Worm (Caenorhabditis elegans) whole organism, midembryonic: ENCODE measurements around the gene mec-12.

ENCODE experiments used
- cog-1 ChIP-seq: sonication (generic microtip); optimal IDR thresholded peaks from 2 replicates; lab custom pipeline; 2016; ENCODE audit warnings: missing genetic modification characterization, missing compliant biosample characterization
- flt-1 ChIP-seq: fragments of 200-800 bp; sonication (Bioruptor generic); IDR thresholded peaks from 2 replicates; pipeline ENCODE4 v1.3.6; 2022; ENCODE audit warnings: missing genetic modification characterization, missing compliant biosample characterization
- klf-2 ChIP-seq: fragments of 200-800 bp; sonication (Bioruptor generic); conservative IDR thresholded peaks from 2 replicates; pipeline ENCODE4 v1.3.6; 2022; ENCODE audit warnings: missing genetic modification reagents, missing genetic modification characterization, missing compliant biosample characterization
- ref-1 ChIP-seq: fragments of 200-800 bp; sonication (Bioruptor generic); conservative IDR thresholded peaks from 2 replicates; pipeline ENCODE4 v1.3.6; 2022; ENCODE audit warnings: missing genetic modification reagents, missing genetic modification characterization, missing compliant biosample characterization
- ztf-23 ChIP-seq: fragments of 200-800 bp; sonication (Bioruptor generic); IDR thresholded peaks from 2 replicates; pipeline ENCODE4 v1.3.6; 2022; ENCODE audit warnings: missing genetic modification reagents, missing genetic modification characterization, missing compliant biosample characterization
- ztf-29 ChIP-seq: fragments of 200-800 bp; sonication (Bioruptor generic); IDR thresholded peaks from 2 replicates; pipeline ENCODE4 v1.3.6; 2022; ENCODE audit warnings: missing genetic modification reagents, missing genetic modification characterization, missing compliant biosample characterization

DNA sequence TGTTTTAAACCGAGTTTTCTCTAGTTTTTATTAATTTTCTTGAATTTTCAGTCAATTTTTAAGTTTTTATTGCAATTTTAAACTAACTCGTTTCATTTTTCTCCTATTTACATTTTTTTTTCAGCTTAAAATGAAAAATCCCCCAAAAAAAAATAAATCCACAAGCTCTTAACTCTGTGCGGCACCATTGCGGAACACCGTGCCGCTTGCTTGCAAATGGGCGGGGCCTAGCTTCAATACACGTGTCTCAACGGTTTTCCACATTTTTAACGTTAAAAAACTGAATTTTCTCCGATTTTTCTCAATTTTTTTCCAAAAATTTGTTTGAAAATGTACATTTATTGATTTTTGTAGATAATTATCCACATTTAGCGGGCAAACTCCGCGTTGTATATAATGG lies 36.0 kb upstream of the mec-12 start, which contains the start of gene R148.3:
- peak; percentile 80 for TF ChIP-seq klf-2
- TF ChIP-seq flt-1 (GFP tag; lab: Robert Waterston, UW), result peak; percentile 86
- TF ChIP-seq ztf-29 (GFP tag; lab: Robert Waterston, UW), result peak; percentile 78
- peak; percentile 92 for TF ChIP-seq ztf-23 (GFP tag; lab: Robert Waterston, UW)
- peak; percentile 64; the same call in 1 of the 2 replicates for TF ChIP-seq ref-1
- peak; percentile 49 for TF ChIP-seq cog-1 (tag; lab: Kevin White, UChicago)
